Worm (Caenorhabditis elegans): ENCODE results near the gene T04A8.18.

The T04A8.18 gene

ce11 chrIII:4708909-4709308, at the start of gene T04A8.18:
T04A8.18 (plus strand) TSS chrIII:4709209.
- TF ChIP-seq unc-55 (GFP tag; optimal IDR thresholded peaks at IDR 0.05), result peak; percentile 4
- no peak for TF ChIP-seq peb-1 (tag; optimal IDR thresholded peaks at IDR 0.05)

ce11 chrIII:4659426-4659825, 49.6 kb upstream of the T04A8.18 start:
- peak; percentile 36 for TF ChIP-seq crh-2 (tag; optimal IDR thresholded peaks at IDR 0.05)
- TF ChIP-seq sma-3 (GFP tag; optimal IDR thresholded peaks at IDR 0.05), result no peak

- no peak for TF ChIP-seq C34F6.9 (tag; optimal IDR thresholded peaks at IDR 0.05)
- TF ChIP-seq nhr-25 (tag; optimal IDR thresholded peaks at IDR 0.05), result no peak
- no peak for TF ChIP-seq aly-2 (tag; optimal IDR thresholded peaks at IDR 0.05)
- TF ChIP-seq sma-9 (GFP tag; optimal IDR thresholded peaks at IDR 0.05), result no peak
- no peak for TF ChIP-seq sma-9 (tag; optimal IDR thresholded peaks at IDR 0.05)
- TF ChIP-seq lin-39 (tag; optimal IDR thresholded peaks at IDR 0.05), result no peak
- TF ChIP-seq nhr-10 (tag; optimal IDR thresholded peaks at IDR 0.05), result no peak
- TF ChIP-seq ztf-11 (tag; optimal IDR thresholded peaks at IDR 0.05), result no peak
- TF ChIP-seq nhr-23 (tag; optimal IDR thresholded peaks at IDR 0.05), result no peak
- no peak for TF ChIP-seq dmd-4 (tag; optimal IDR thresholded peaks at IDR 0.05)
- no peak for TF ChIP-seq ZK546.5 (tag; optimal IDR thresholded peaks at IDR 0.05)
- TF ChIP-seq sma-3 (GFP tag; optimal IDR thresholded peaks at IDR 0.05), result no peak
- no peak for TF ChIP-seq ztf-4 (tag; optimal IDR thresholded peaks at IDR 0.05)
- no peak for TF ChIP-seq gmeb-1 (tag; optimal IDR thresholded peaks at IDR 0.05)
- no peak for TF ChIP-seq mbf-1 (tag; optimal IDR thresholded peaks at IDR 0.05)
- TF ChIP-seq nhr-21 (tag; optimal IDR thresholded peaks at IDR 0.05), result no peak
- no peak for TF ChIP-seq fos-1 (tag; optimal IDR thresholded peaks at IDR 0.05)
- TF ChIP-seq zag-1 (tag; optimal IDR thresholded peaks at IDR 0.05), result no peak
- TF ChIP-seq egl-27 (tag; optimal IDR thresholded peaks at IDR 0.05), result no peak
- no peak for TF ChIP-seq ceh-82 (tag; optimal IDR thresholded peaks at IDR 0.05)
Observed at ce11 chrIII:4665272-4665671, 43.7 kb upstream of the T04A8.18 start, which contains the start of gene T23F11.4. T23F11.4 (minus strand) TSS chrIII:4665372.

ce11 chrIII:4666753-4667400, 42.1 kb upstream of the T04A8.18 start:
- TF ChIP-seq unc-55 (GFP tag; optimal IDR thresholded peaks at IDR 0.05), result peak; percentile 67
- no peak for TF ChIP-seq ZK546.5 (tag; optimal IDR thresholded peaks at IDR 0.05)
- no peak for TF ChIP-seq ztf-11 (tag; optimal IDR thresholded peaks at IDR 0.05)
- no peak for TF ChIP-seq gmeb-1 (tag; optimal IDR thresholded peaks at IDR 0.05)
- no peak for TF ChIP-seq mab-5 (tag; optimal IDR thresholded peaks at IDR 0.05)
- no peak for TF ChIP-seq ztf-4 (tag; optimal IDR thresholded peaks at IDR 0.05)
- no peak for TF ChIP-seq dmd-4 (tag; optimal IDR thresholded peaks at IDR 0.05)
- TF ChIP-seq skn-1 (tag; optimal IDR thresholded peaks at IDR 0.05), result no peak
- TF ChIP-seq peb-1 (tag; optimal IDR thresholded peaks at IDR 0.05), result no peak
- TF ChIP-seq R02D3.7 (tag; optimal IDR thresholded peaks at IDR 0.05), result no peak
- TF ChIP-seq lin-39 (tag; optimal IDR thresholded peaks at IDR 0.05), result no peak
- peak; percentile 2 for TF ChIP-seq ceh-16 (tag; optimal IDR thresholded peaks at IDR 0.05)
- TF ChIP-seq nhr-11 (tag; optimal IDR thresholded peaks at IDR 0.05), result no peak
- no peak for TF ChIP-seq egl-27 (tag; optimal IDR thresholded peaks at IDR 0.05)
- TF ChIP-seq sma-9 (GFP tag; optimal IDR thresholded peaks at IDR 0.05), result peak; percentile 49
- TF ChIP-seq sma-9 (tag; optimal IDR thresholded peaks at IDR 0.05), result no peak
- no peak for TF ChIP-seq nhr-12 (tag; optimal IDR thresholded peaks at IDR 0.05)
- TF ChIP-seq crh-2 (tag; optimal IDR thresholded peaks at IDR 0.05), result peak; percentile 25
- TF ChIP-seq Y55F3AM.14 (GFP tag; optimal IDR thresholded peaks at IDR 0.05), result no peak
- no peak for TF ChIP-seq nhr-23 (tag; optimal IDR thresholded peaks at IDR 0.05)
- TF ChIP-seq sem-4 (tag; optimal IDR thresholded peaks at IDR 0.05), result no peak
- no peak for TF ChIP-seq ceh-82 (tag; optimal IDR thresholded peaks at IDR 0.05)
- TF ChIP-seq unc-62 (GFP tag; optimal IDR thresholded peaks at IDR 0.05), result no peak
- peak; percentile 65 for TF ChIP-seq F13H6.1 (tag; optimal IDR thresholded peaks at IDR 0.05)
- TF ChIP-seq snpc-4 (tag; optimal IDR thresholded peaks at IDR 0.05), result no peak
- peak; percentile 7 for TF ChIP-seq fos-1 (tag; optimal IDR thresholded peaks at IDR 0.05)
- no peak for TF ChIP-seq elt-1 (tag; optimal IDR thresholded peaks at IDR 0.05)
- no peak for TF ChIP-seq elt-3 (tag; optimal IDR thresholded peaks at IDR 0.05)
- TF ChIP-seq ztf-1 (GFP tag; conservative IDR thresholded peaks at IDR 0.05), result no peak
- TF ChIP-seq nhr-10 (tag; optimal IDR thresholded peaks at IDR 0.05), result no peak
- no peak for TF ChIP-seq aly-2 (tag; optimal IDR thresholded peaks at IDR 0.05)
- TF ChIP-seq nhr-6 (tag; optimal IDR thresholded peaks at IDR 0.05), result peak; percentile 34
- peak in 1 of 2 experiments; percentile 52 for TF ChIP-seq lsy-2 (tag; optimal IDR thresholded peaks at IDR 0.05)
- TF ChIP-seq ama-1 (optimal IDR thresholded peaks at IDR 0.05), result no peak
- peak; percentile 61 for TF ChIP-seq nhr-129 (tag; optimal IDR thresholded peaks at IDR 0.05)
- TF ChIP-seq mbf-1 (tag; optimal IDR thresholded peaks at IDR 0.05), result no peak
- peak; percentile 5 to 15 for TF ChIP-seq mdl-1 (tag; optimal IDR thresholded peaks at IDR 0.05)
- TF ChIP-seq lin-13 (GFP tag; optimal IDR thresholded peaks at IDR 0.05), result peak; percentile 29
- TF ChIP-seq sma-3 (GFP tag; optimal IDR thresholded peaks at IDR 0.05), result peak; percentile 52
- peak; percentile 73 for TF ChIP-seq nhr-25 (tag; optimal IDR thresholded peaks at IDR 0.05)
- peak; percentile 46 for TF ChIP-seq zag-1 (tag; optimal IDR thresholded peaks at IDR 0.05)
- TF ChIP-seq blmp-1 (tag; optimal IDR thresholded peaks at IDR 0.05; ENCODE audit: insufficient read depth), result no peak
- no peak for TF ChIP-seq lin-11 (tag; optimal IDR thresholded peaks at IDR 0.05)
